Worm (Caenorhabditis elegans) whole organism, mixed stage, embryonic: ENCODE measurements around the gene T15B7.15.

Experiments
- blmp-1 ChIP-seq: fragments of 150-350 bp; optimal IDR thresholded peaks from 2 replicates; lab custom pipeline; 2014; ENCODE audit warnings: missing biosample characterization, missing genetic modification characterization
- ceh-43 ChIP-seq: fragments of 200-800 bp; sonication (Bioruptor generic); optimal IDR thresholded peaks from 2 replicates; lab custom pipeline; 2018; ENCODE audit warnings: mild to moderate bottlenecking, missing genetic modification characterization, moderate library complexity, missing compliant biosample characterization
- ceh-83 ChIP-seq: fragments of 200-800 bp; sonication (Bioruptor generic); optimal IDR thresholded peaks from 2 replicates; lab custom pipeline; 2018; ENCODE audit warnings: mild to moderate bottlenecking, missing genetic modification characterization, missing compliant biosample characterization
- ces-1 ChIP-seq: fragments of 150-350 bp; optimal IDR thresholded peaks from 2 replicates; lab custom pipeline; 2014; ENCODE audit warnings: missing biosample characterization, missing genetic modification reagents, missing genetic modification characterization
- cnd-1 ChIP-seq: fragments of 200-800 bp; sonication (Bioruptor generic); optimal IDR thresholded peaks from 2 replicates; lab custom pipeline; 2018; ENCODE audit warnings: mild to moderate bottlenecking, missing genetic modification characterization, missing compliant biosample characterization
- drap-1 ChIP-seq: fragments of 200-800 bp; sonication (Bioruptor generic); optimal IDR thresholded peaks from 3 replicates; lab custom pipeline; 2018; ENCODE audit warnings: mild to moderate bottlenecking, missing genetic modification characterization, missing compliant biosample characterization
- elt-1 ChIP-seq: sonication (generic microtip); optimal IDR thresholded peaks from 2 replicates; lab custom pipeline; 2017; ENCODE audit warnings: missing genetic modification characterization, mild to moderate bottlenecking, missing compliant biosample characterization, antibody characterized with exemption, moderate library complexity, borderline replicate concordance; ENCODE audit not compliant: insufficient read depth
- elt-3 ChIP-seq: fragments of 150-350 bp; optimal IDR thresholded peaks from 2 replicates; lab custom pipeline; 2014; ENCODE audit warnings: missing biosample characterization, missing genetic modification characterization
- flh-1 ChIP-seq: fragments of 200-800 bp; sonication (Bioruptor generic); optimal IDR thresholded peaks from 2 replicates; lab custom pipeline; 2018; ENCODE audit warnings: mild to moderate bottlenecking, missing genetic modification characterization, moderate library complexity, missing compliant biosample characterization
- ham-2 ChIP-seq: fragments of 200-800 bp; sonication (Bioruptor generic); optimal IDR thresholded peaks from 2 replicates; lab custom pipeline; 2018; ENCODE audit warnings: mild to moderate bottlenecking, missing genetic modification characterization, missing compliant biosample characterization
- lin-13 ChIP-seq: fragments of 150-350 bp; optimal IDR thresholded peaks from 2 replicates; lab custom pipeline; 2014; ENCODE audit warnings: missing biosample characterization, missing genetic modification characterization
- lin-32 ChIP-seq: fragments of 200-800 bp; sonication (Bioruptor generic); optimal IDR thresholded peaks from 2 replicates; lab custom pipeline; 2018; ENCODE audit warnings: mild to moderate bottlenecking, missing genetic modification characterization, missing compliant biosample characterization
- lsy-2 ChIP-seq: fragments of 150-350 bp; optimal IDR thresholded peaks from 2 replicates; lab custom pipeline; 2014; ENCODE audit warnings: missing biosample characterization, missing genetic modification characterization
- mep-1 ChIP-seq: fragments of 150-350 bp; optimal IDR thresholded peaks from 2 replicates; lab custom pipeline; 2017; ENCODE audit warnings: missing biosample characterization, missing genetic modification reagents, missing genetic modification characterization, inconsistent platforms
- mls-2 ChIP-seq: sonication (generic microtip); optimal IDR thresholded peaks from 2 replicates; lab custom pipeline; 2016; ENCODE audit warnings: mild to moderate bottlenecking, missing genetic modification characterization, moderate library complexity, missing compliant biosample characterization
- nhr-12 ChIP-seq: fragments of 150-350 bp; optimal IDR thresholded peaks from 2 replicates; lab custom pipeline; 2014; ENCODE audit warnings: missing biosample characterization, missing genetic modification characterization
- nhr-2 ChIP-seq: fragments of 150-350 bp; optimal IDR thresholded peaks from 2 replicates; lab custom pipeline; 2014; ENCODE audit warnings: missing biosample characterization, missing genetic modification characterization
- nhr-237 ChIP-seq: fragments of 150-350 bp; optimal IDR thresholded peaks from 2 replicates; lab custom pipeline; 2014; ENCODE audit warnings: missing biosample characterization, missing genetic modification characterization
- nhr-28 ChIP-seq: fragments of 150-350 bp; optimal IDR thresholded peaks from 2 replicates; lab custom pipeline; 2014; ENCODE audit warnings: missing biosample characterization, missing genetic modification characterization
- nhr-76 ChIP-seq: sonication (generic microtip); optimal IDR thresholded peaks from 2 replicates; lab custom pipeline; 2017; ENCODE audit warnings: missing biosample characterization, missing genetic modification characterization
- pha-4 ChIP-seq: fragments of 150-350 bp; optimal IDR thresholded peaks from 2 replicates; lab custom pipeline; 2018; ENCODE audit warnings: missing biosample characterization, missing genetic modification reagents, missing genetic modification characterization
- sem-2 ChIP-seq: fragments of 200-800 bp; sonication (Bioruptor generic); optimal IDR thresholded peaks from 2 replicates; lab custom pipeline; 2018; ENCODE audit warnings: mild to moderate bottlenecking, missing genetic modification characterization, missing compliant biosample characterization
- snpc-4 ChIP-seq: fragments of 150-350 bp; optimal IDR thresholded peaks from 2 replicates; lab custom pipeline; 2014; ENCODE audit warnings: missing biosample characterization, missing genetic modification characterization
- sptf-1 ChIP-seq: sonication (generic microtip); optimal IDR thresholded peaks from 2 replicates; lab custom pipeline; 2017; ENCODE audit warnings: mild to moderate bottlenecking, missing genetic modification characterization, moderate library complexity, missing compliant biosample characterization
- tbx-8 ChIP-seq: fragments of 200-800 bp; sonication (Bioruptor generic); optimal IDR thresholded peaks from 2 replicates; lab custom pipeline; 2018; ENCODE audit warnings: mild to moderate bottlenecking, missing genetic modification characterization, moderate library complexity, missing compliant biosample characterization
- unc-120 ChIP-seq: sonication (generic microtip); optimal IDR thresholded peaks from 2 replicates; lab custom pipeline; 2017; ENCODE audit warnings: missing genetic modification characterization, missing compliant biosample characterization; ENCODE audit not compliant: poor library complexity, severe bottlenecking
- unc-39 ChIP-seq: fragments of 150-350 bp; optimal IDR thresholded peaks from 2 replicates; lab custom pipeline; 2014; ENCODE audit warnings: missing biosample characterization, missing genetic modification characterization
- unc-62 ChIP-seq: fragments of 150-350 bp; optimal IDR thresholded peaks from 2 replicates; lab custom pipeline; 2014; ENCODE audit warnings: missing biosample characterization, missing genetic modification reagents, missing genetic modification characterization
- zip-8 ChIP-seq: fragments of 150-350 bp; optimal IDR thresholded peaks from 2 replicates; lab custom pipeline; 2014; ENCODE audit warnings: missing biosample characterization, missing genetic modification characterization
- ztf-11 ChIP-seq: fragments of 150-350 bp; optimal IDR thresholded peaks from 2 replicates; lab custom pipeline; 2014; ENCODE audit warnings: missing biosample characterization, missing genetic modification characterization

Gene T15B7.15

ce11 chrV:6842437-6842836 lies 4.0 kb upstream of the T15B7.15 start, which contains the start of gene T15B7.1:
Gene T15B7.1, plus strand, starts transcription at chrV:6842737.
- TF ChIP-seq lin-32 (GFP tag; lab: Kevin White, UChicago) = no peak
- no peak for TF ChIP-seq elt-1 (tag; lab: Kevin White, UChicago)
- no peak for TF ChIP-seq sptf-1
- TF ChIP-seq mep-1 = no peak
- no peak for TF ChIP-seq nhr-237 (tag; lab: Kevin White, UChicago)
- no peak for TF ChIP-seq cnd-1 (tag; lab: Kevin White, UChicago)
- TF ChIP-seq nhr-28 (tag; lab: Kevin White, UChicago) = no peak
- no peak for TF ChIP-seq lin-13
- TF ChIP-seq nhr-12 (tag; lab: Kevin White, UChicago) = no peak
- TF ChIP-seq, all 35 proteins: peak for 0

ce11 chrV:6839008-6839407 lies 543 bp upstream of the T15B7.15 start, which contains the start of gene hpo-8:
Gene hpo-8, plus strand, starts transcription at chrV:6839289.
- no peak for TF ChIP-seq elt-1 (tag; lab: Kevin White, UChicago)
- TF ChIP-seq drap-1 (GFP tag; lab: Kevin White, UChicago) = no peak
- no peak for TF ChIP-seq sem-2 (GFP tag; lab: Kevin White, UChicago)
- no peak for TF ChIP-seq cnd-1 (tag; lab: Kevin White, UChicago)
- TF ChIP-seq unc-120 (tag; lab: Kevin White, UChicago) = no peak
- TF ChIP-seq sptf-1 = no peak
- no peak for TF ChIP-seq lin-32 (GFP tag; lab: Kevin White, UChicago)
- TF ChIP-seq ceh-83 (GFP tag; lab: Kevin White, UChicago) = no peak
- TF ChIP-seq unc-62 (GFP tag; lab: Kevin White, UChicago) = no peak
- TF ChIP-seq lsy-2 (tag; lab: Kevin White, UChicago) = no peak
- TF ChIP-seq nhr-12 (tag; lab: Kevin White, UChicago) = no peak
- no peak for TF ChIP-seq ces-1 (GFP tag; lab: Kevin White, UChicago)
- TF ChIP-seq flh-1 (GFP tag; lab: Kevin White, UChicago) = no peak
- no peak for TF ChIP-seq elt-3 (tag; lab: Kevin White, UChicago)
- no peak for TF ChIP-seq ceh-43 (GFP tag; lab: Kevin White, UChicago)

ce11 chrV:6836036-6836435 lies 2.4 kb downstream of the T15B7.15 start:
- TF ChIP-seq snpc-4 (tag; lab: Kevin White, UChicago) = no peak
- TF ChIP-seq nhr-76 = no peak
- TF ChIP-seq ham-2 = no peak
- TF ChIP-seq unc-39 (tag; lab: Kevin White, UChicago) = no peak
- TF ChIP-seq pha-4 (tag; lab: Kevin White, UChicago) = no peak
- no peak for TF ChIP-seq unc-62 (GFP tag; lab: Kevin White, UChicago)
- no peak for TF ChIP-seq elt-3 (tag; lab: Kevin White, UChicago)
- no peak for TF ChIP-seq nhr-2
- TF ChIP-seq mls-2 (tag; lab: Kevin White, UChicago) = no peak
- no peak for TF ChIP-seq lsy-2 (tag; lab: Kevin White, UChicago)

- TF ChIP-seq sptf-1 (no peak), lin-13 (no peak), lsy-2 (tag; lab: Kevin White, UChicago) (no peak), unc-62 (GFP tag; lab: Kevin White, UChicago) (no peak), zip-8 (tag; lab: Kevin White, UChicago) (no peak), ham-2 (no peak), ztf-11 (no peak), nhr-2 (no peak), elt-1 (tag; lab: Kevin White, UChicago) (no peak), snpc-4 (tag; lab: Kevin White, UChicago) (no peak), nhr-237 (tag; lab: Kevin White, UChicago) (no peak), lin-32 (GFP tag; lab: Kevin White, UChicago) (no peak), sem-2 (GFP tag; lab: Kevin White, UChicago) (no peak)
- TF ChIP-seq, all 35 proteins: peak for 0
Measured at ce11 chrV:6835242-6835641, 3.2 kb downstream of the T15B7.15 start, which contains the start of the genes T15B7.14 and col-143. Gene T15B7.14, minus strand, starts transcription at chrV:6835342. Gene col-143, plus strand, starts transcription at chrV:6835635.

DNA sequence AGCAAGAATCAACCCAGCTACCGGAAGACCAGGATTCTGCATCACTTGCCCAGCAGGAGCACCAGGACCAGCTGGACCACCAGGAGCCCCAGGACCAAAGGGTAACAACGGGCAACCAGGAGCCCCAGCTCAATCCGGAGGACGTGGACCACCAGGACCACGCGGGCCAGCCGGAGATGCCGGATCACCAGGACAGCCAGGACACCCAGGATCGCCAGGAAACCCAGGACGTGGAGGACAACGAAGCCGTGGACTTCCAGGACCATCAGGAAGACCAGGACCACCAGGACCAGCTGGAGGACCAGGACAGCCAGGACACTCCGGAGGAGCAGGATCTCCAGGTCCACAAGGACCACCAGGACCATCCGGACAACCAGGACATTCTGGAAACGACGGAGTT lies 6.9 kb downstream of the T15B7.15 start:
- TF ChIP-seq lsy-2 (tag; lab: Kevin White, UChicago) (no peak), unc-62 (GFP tag; lab: Kevin White, UChicago) (no peak), unc-39 (tag; lab: Kevin White, UChicago) (no peak), drap-1 (GFP tag; lab: Kevin White, UChicago) (no peak), nhr-237 (tag; lab: Kevin White, UChicago) (no peak), nhr-2 (no peak), blmp-1 (no peak), unc-120 (tag; lab: Kevin White, UChicago) (no peak), tbx-8 (GFP tag; lab: Kevin White, UChicago) (no peak), mep-1 (no peak), ham-2 (no peak), cnd-1 (tag; lab: Kevin White, UChicago) (no peak), mls-2 (tag; lab: Kevin White, UChicago) (no peak), snpc-4 (tag; lab: Kevin White, UChicago) (no peak), nhr-76 (no peak)
